Worm (Caenorhabditis elegans) whole organism, midembryonic: ENCODE data around the gene H20J04.1.

Experiments
- T22C8.4 ChIP-seq: fragments of 200-800 bp; sonication (Bioruptor generic); IDR thresholded peaks from 2 replicates; pipeline ENCODE4 v1.3.6; 2022; ENCODE audit warnings: missing genetic modification characterization, missing compliant biosample characterization
- cog-1 ChIP-seq: sonication (generic microtip); optimal IDR thresholded peaks from 2 replicates; lab custom pipeline; 2016; ENCODE audit warnings: missing genetic modification characterization, missing compliant biosample characterization
- flt-1 ChIP-seq: fragments of 200-800 bp; sonication (Bioruptor generic); IDR thresholded peaks from 2 replicates; pipeline ENCODE4 v1.3.6; 2022; ENCODE audit warnings: missing genetic modification characterization, missing compliant biosample characterization
- ref-1 ChIP-seq: fragments of 200-800 bp; sonication (Bioruptor generic); conservative IDR thresholded peaks from 2 replicates; pipeline ENCODE4 v1.3.6; 2022; ENCODE audit warnings: missing genetic modification reagents, missing genetic modification characterization, missing compliant biosample characterization
- tab-1 ChIP-seq: fragments of 200-800 bp; sonication (Bioruptor generic); IDR thresholded peaks from 2 replicates; pipeline ENCODE4 v1.3.6; 2022; ENCODE audit warnings: missing genetic modification characterization, missing compliant biosample characterization
- ztf-23 ChIP-seq: fragments of 200-800 bp; sonication (Bioruptor generic); IDR thresholded peaks from 2 replicates; pipeline ENCODE4 v1.3.6; 2022; ENCODE audit warnings: missing genetic modification reagents, missing genetic modification characterization, missing compliant biosample characterization

DNA sequence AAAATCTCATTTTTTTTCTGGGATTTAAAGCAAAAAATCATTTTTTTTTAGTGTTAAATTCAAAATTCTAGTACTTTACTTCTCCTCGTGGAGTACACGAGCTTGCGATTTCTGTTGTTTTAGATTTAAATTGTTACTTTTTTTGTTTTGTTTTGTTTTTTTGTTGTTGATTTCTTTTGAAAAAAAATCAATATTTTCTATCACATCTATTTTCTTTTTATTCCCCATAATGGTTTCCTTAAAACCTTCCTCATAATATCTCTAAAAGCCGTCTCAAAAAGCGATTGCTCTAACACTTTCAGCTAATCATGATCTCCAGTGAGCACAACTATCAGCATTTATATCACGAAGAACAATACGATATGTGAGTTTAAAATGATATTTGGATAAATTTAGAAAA, 21.0 kb upstream of the H20J04.1 start, which contains the start of gene madf-3:
- TF ChIP-seq tab-1 (GFP tag; lab: Robert Waterston, UW) (no peak), flt-1 (GFP tag; lab: Robert Waterston, UW) (no peak), T22C8.4 (GFP tag; lab: Robert Waterston, UW) (no peak), ztf-23 (GFP tag; lab: Robert Waterston, UW) (no peak), ref-1 (GFP tag; lab: Robert Waterston, UW) (no peak), cog-1 (tag; lab: Kevin White, UChicago) (no peak)
